Fruit fly (Drosophila melanogaster): Measurements from ENCODE around the gene Reg-2.
A peak's percentile ranks its signal among the peaks of the same experiment; 100 is the strongest.

The Reg-2 gene

dm6 chr3L:621097-621967 lies 15.0 kb upstream of the Reg-2 start:
- TF ChIP-seq Hr96 (GFP tag; optimal IDR thresholded peaks at IDR 0.05) (no peak), CG1620 (GFP tag; optimal IDR thresholded peaks at IDR 0.05) (no peak)

dm6 chr3L:619427-620308 lies 13.3 kb upstream of the Reg-2 start:
- TF ChIP-seq CG11617 (GFP tag; optimal IDR thresholded peaks at IDR 0.05) (no peak), bab1 (GFP tag; optimal IDR thresholded peaks at IDR 0.05) (no peak)

DNA sequence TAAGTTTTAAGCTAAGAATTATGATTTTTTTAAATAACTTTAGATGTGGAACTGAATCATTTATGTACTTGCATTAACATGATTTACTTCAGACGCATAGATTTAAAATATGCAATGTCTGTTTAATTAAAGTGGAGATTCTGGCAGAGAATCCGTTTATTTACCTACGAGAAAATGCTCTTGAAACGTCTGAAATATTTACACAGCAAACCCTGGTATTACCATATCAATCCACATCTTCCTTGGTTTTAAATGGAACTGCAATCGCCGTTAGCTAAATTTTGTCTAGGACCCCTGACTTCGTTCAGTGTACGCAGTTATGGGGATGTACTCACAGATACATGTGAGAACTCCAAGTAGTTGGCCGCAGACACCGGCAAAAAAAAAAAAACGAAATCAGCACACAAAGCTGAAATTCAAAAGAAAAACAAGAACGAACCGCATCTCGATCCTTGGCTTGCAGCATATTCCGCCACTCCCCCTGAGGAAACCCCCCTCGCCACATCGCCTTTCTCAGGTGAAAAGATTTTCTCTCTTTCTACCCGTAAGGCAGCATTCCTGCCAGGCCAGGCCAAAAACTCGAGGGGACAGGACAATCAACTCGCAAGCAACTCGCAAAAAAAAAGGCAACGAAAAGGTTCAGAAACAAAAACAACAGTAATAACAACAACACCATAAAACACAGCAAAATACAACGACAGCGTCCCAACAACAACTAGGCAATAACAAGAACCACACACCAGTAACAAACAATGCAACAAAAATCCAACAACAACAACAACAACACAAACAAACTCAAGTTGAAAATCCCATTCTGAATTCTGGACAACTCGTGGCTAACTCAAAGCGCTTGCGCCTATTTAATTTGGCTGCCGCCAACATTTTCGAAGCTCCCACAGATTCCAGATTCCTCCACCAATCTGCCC lies 12.2 kb upstream of the Reg-2 start:
- no peak for TF ChIP-seq CG7045 (GFP tag; optimal IDR thresholded peaks at IDR 0.05)

dm6 chr3L:617926-618325 lies 11.6 kb upstream of the Reg-2 start:
- TF ChIP-seq cnc (optimal IDR thresholded peaks at IDR 0.05), result no peak
- TF ChIP-seq Hr96 (GFP tag; optimal IDR thresholded peaks at IDR 0.05), result no peak
- TF ChIP-seq bab1 (GFP tag; optimal IDR thresholded peaks at IDR 0.05), result no peak
- peak; percentile 42 for TF ChIP-seq kay (GFP tag; ENCODE audit: borderline replicate concordance)
- TF ChIP-seq CG12768 (GFP tag; optimal IDR thresholded peaks at IDR 0.05), result no peak
- no peak for TF ChIP-seq Mnt (GFP tag; optimal IDR thresholded peaks at IDR 0.05)
- no peak for TF ChIP-seq CG14711 (tag; optimal IDR thresholded peaks at IDR 0.05)
- TF ChIP-seq tj (GFP tag; optimal IDR thresholded peaks at IDR 0.05), result no peak

dm6 chr3L:616482-617148 lies 10.2 kb upstream of the Reg-2 start:
- TF ChIP-seq CG33017 (tag; optimal IDR thresholded peaks at IDR 0.05), result peak; percentile 11
- no peak for TF ChIP-seq Hr96 (GFP tag; optimal IDR thresholded peaks at IDR 0.05)
- TF ChIP-seq toe (GFP tag; optimal IDR thresholded peaks at IDR 0.05), result no peak
- TF ChIP-seq Clk (GFP tag; optimal IDR thresholded peaks at IDR 0.05), result peak; percentile 92
- TF ChIP-seq CG14711 (tag; optimal IDR thresholded peaks at IDR 0.05), result peak; percentile 28
- TF ChIP-seq CG12768 (GFP tag; optimal IDR thresholded peaks at IDR 0.05), result peak; percentile 84
- TF ChIP-seq CG1620 (GFP tag; optimal IDR thresholded peaks at IDR 0.05), result no peak
- peak; percentile 97 for TF ChIP-seq cic (GFP tag; optimal IDR thresholded peaks at IDR 0.05)
- TF ChIP-seq Crg-1 (GFP tag; optimal IDR thresholded peaks at IDR 0.05), result peak; percentile 46
- TF ChIP-seq tj (GFP tag; optimal IDR thresholded peaks at IDR 0.05), result peak; percentile 94
- TF ChIP-seq bab1 (GFP tag; optimal IDR thresholded peaks at IDR 0.05), result peak; percentile 49
- TF ChIP-seq CG5204 (GFP tag; optimal IDR thresholded peaks at IDR 0.05), result peak; percentile 16
- peak; percentile 61 for TF ChIP-seq Mnt (GFP tag; optimal IDR thresholded peaks at IDR 0.05)
- TF ChIP-seq CG7045 (GFP tag; optimal IDR thresholded peaks at IDR 0.05), result peak; percentile 33
- TF ChIP-seq cnc (optimal IDR thresholded peaks at IDR 0.05), result no peak
- TF ChIP-seq pad (GFP tag; optimal IDR thresholded peaks at IDR 0.05), result peak; percentile 56
- TF ChIP-seq kay (GFP tag; ENCODE audit: borderline replicate concordance), result peak; percentile 95
- peak; percentile 21 for TF ChIP-seq ovo (GFP tag; optimal IDR thresholded peaks at IDR 0.05)
- peak; percentile 10 for TF ChIP-seq CG7101 (tag; optimal IDR thresholded peaks at IDR 0.05)
- TF ChIP-seq CG11617 (GFP tag; optimal IDR thresholded peaks at IDR 0.05), result peak; percentile 47

dm6 chr3L:616099-616481 lies 9.7 kb upstream of the Reg-2 start:
- TF ChIP-seq CG1620 (GFP tag; optimal IDR thresholded peaks at IDR 0.05), result no peak
- no peak for TF ChIP-seq CG14711 (tag; optimal IDR thresholded peaks at IDR 0.05)
- TF ChIP-seq CG11617 (GFP tag; optimal IDR thresholded peaks at IDR 0.05), result no peak
- TF ChIP-seq bab1 (GFP tag; optimal IDR thresholded peaks at IDR 0.05), result no peak
- TF ChIP-seq toe (GFP tag; optimal IDR thresholded peaks at IDR 0.05), result no peak
- TF ChIP-seq Mnt (GFP tag; optimal IDR thresholded peaks at IDR 0.05), result no peak
- TF ChIP-seq tj (GFP tag; optimal IDR thresholded peaks at IDR 0.05), result no peak
- TF ChIP-seq CG5204 (GFP tag; optimal IDR thresholded peaks at IDR 0.05), result no peak
- TF ChIP-seq CG7045 (GFP tag; optimal IDR thresholded peaks at IDR 0.05), result no peak
- no peak for TF ChIP-seq cnc (optimal IDR thresholded peaks at IDR 0.05)
- TF ChIP-seq ovo (GFP tag; optimal IDR thresholded peaks at IDR 0.05), result no peak
- TF ChIP-seq pad (GFP tag; optimal IDR thresholded peaks at IDR 0.05), result no peak
- TF ChIP-seq kay (GFP tag; ENCODE audit: borderline replicate concordance), result no peak
- no peak for TF ChIP-seq Crg-1 (GFP tag; optimal IDR thresholded peaks at IDR 0.05)
- TF ChIP-seq CG12768 (GFP tag; optimal IDR thresholded peaks at IDR 0.05), result no peak
- no peak for TF ChIP-seq CG33017 (tag; optimal IDR thresholded peaks at IDR 0.05)
- no peak for TF ChIP-seq Hr96 (GFP tag; optimal IDR thresholded peaks at IDR 0.05)
- no peak for TF ChIP-seq cic (GFP tag; optimal IDR thresholded peaks at IDR 0.05)
- TF ChIP-seq Clk (GFP tag; optimal IDR thresholded peaks at IDR 0.05), result no peak
- TF ChIP-seq CG7101 (tag; optimal IDR thresholded peaks at IDR 0.05), result no peak
